Fruit fly (Drosophila melanogaster) whole organism, embryonic: ENCODE results near the gene CG45061.

ENCODE experiments used
- Bgb ChIP-seq: fragments of 200-800 bp; sonication (Bioruptor generic); IDR thresholded peaks from 2 replicates; pipeline ENCODE4 v1.3.6; 2022; ENCODE audit warnings: missing biosample characterization, missing genetic modification characterization; ENCODE audit not compliant: partially characterized antibody
- CG10366 ChIP-seq: fragments of 200-800 bp; sonication (Bioruptor generic); IDR thresholded peaks from 2 replicates; pipeline ENCODE4 v1.3.6; 2022; ENCODE audit warnings: missing biosample characterization, missing genetic modification characterization
- CG11560 ChIP-seq: fragments of 200-800 bp; sonication (Bioruptor generic); IDR thresholded peaks from 3 replicates; pipeline ENCODE4 v1.3.6; 2022; ENCODE audit warnings: missing biosample characterization, missing genetic modification characterization
- CG11695 ChIP-seq: fragments of 200-800 bp; sonication (Bioruptor generic); IDR thresholded peaks from 3 replicates; pipeline ENCODE4 v1.3.6; 2022; ENCODE audit warnings: missing biosample characterization, missing genetic modification characterization
- CG11696 ChIP-seq: fragments of 200-800 bp; sonication (Bioruptor generic); IDR thresholded peaks from 2 replicates; pipeline ENCODE4 v1.3.6; 2022; ENCODE audit warnings: missing biosample characterization, missing genetic modification characterization
- CG14965 ChIP-seq: fragments of 200-800 bp; sonication (Bioruptor generic); optimal IDR thresholded peaks from 2 replicates; lab custom pipeline; 2016; ENCODE audit warnings: missing biosample characterization, missing genetic modification characterization, borderline replicate concordance
- CG16779 ChIP-seq: fragments of 200-800 bp; sonication (Bioruptor generic); IDR thresholded peaks from 2 replicates; pipeline ENCODE4 v1.3.6; 2022; ENCODE audit warnings: missing biosample characterization, missing genetic modification characterization
- CG17802 ChIP-seq: fragments of 200-800 bp; sonication (Bioruptor generic); optimal IDR thresholded peaks from 2 replicates; lab custom pipeline; 2018; ENCODE audit warnings: missing biosample characterization, mild to moderate bottlenecking, missing genetic modification characterization, moderate library complexity
- CG18011 ChIP-seq: fragments of 200-800 bp; sonication (Bioruptor generic); optimal IDR thresholded peaks from 2 replicates; lab custom pipeline; 2017; ENCODE audit warnings: missing biosample characterization, missing genetic modification characterization, mild to moderate bottlenecking, moderate library complexity, missing genotype
- CG2120 ChIP-seq: fragments of 200-800 bp; sonication (Bioruptor generic); optimal IDR thresholded peaks from 3 replicates; lab custom pipeline; 2016; ENCODE audit warnings: missing biosample characterization, missing genetic modification characterization
- CG2202 ChIP-seq: fragments of 200-800 bp; sonication (Bioruptor generic); optimal IDR thresholded peaks from 2 replicates; lab custom pipeline; 2018; ENCODE audit warnings: missing biosample characterization, mild to moderate bottlenecking, missing genetic modification characterization
- CG2712 ChIP-seq: fragments of 200-800 bp; optimal IDR thresholded peaks from 3 replicates; lab custom pipeline; 2019; ENCODE audit warnings: missing biosample characterization, mild to moderate bottlenecking, missing genetic modification characterization, moderate library complexity
- CG3163 ChIP-seq: fragments of 200-800 bp; sonication (Bioruptor generic); optimal IDR thresholded peaks from 3 replicates; lab custom pipeline; 2016; ENCODE audit warnings: missing biosample characterization, missing genetic modification characterization
- CG32532 ChIP-seq: fragments of 200-800 bp; sonication (Bioruptor generic); IDR thresholded peaks from 2 replicates; pipeline ENCODE4 v1.3.6; 2022; ENCODE audit warnings: missing biosample characterization, missing genetic modification characterization
- CG3281 ChIP-seq: fragments of 200-800 bp; sonication (Bioruptor generic); optimal IDR thresholded peaks from 3 replicates; lab custom pipeline; 2017; ENCODE audit warnings: missing biosample characterization, mild to moderate bottlenecking, missing genetic modification characterization
- CG34422 ChIP-seq: fragments of 200-800 bp; sonication (Bioruptor generic); IDR thresholded peaks from 3 replicates; pipeline ENCODE4 v1.3.6; 2022; ENCODE audit warnings: missing biosample characterization, missing genetic modification characterization
- CG4424 ChIP-seq: fragments of 200-800 bp; sonication (Bioruptor generic); optimal IDR thresholded peaks from 3 replicates; lab custom pipeline; 2016; ENCODE audit warnings: missing biosample characterization, missing genetic modification characterization
- CG4854 ChIP-seq: fragments of 200-800 bp; sonication (Bioruptor generic); optimal IDR thresholded peaks from 2 replicates; lab custom pipeline; 2016; ENCODE audit warnings: missing biosample characterization, missing genetic modification characterization, inconsistent platforms
- CG6854 ChIP-seq: fragments of 200-800 bp; sonication (Bioruptor generic); optimal IDR thresholded peaks from 3 replicates; lab custom pipeline; 2017; ENCODE audit warnings: missing biosample characterization, mild to moderate bottlenecking, missing genetic modification characterization
- CG7928 ChIP-seq: fragments of 200-800 bp; sonication (Bioruptor generic); optimal IDR thresholded peaks from 2 replicates; lab custom pipeline; 2017; ENCODE audit warnings: missing biosample characterization, mild to moderate bottlenecking, missing genetic modification characterization
- ERR ChIP-seq: fragments of 200-800 bp; sonication (Bioruptor generic); optimal IDR thresholded peaks from 2 replicates; lab custom pipeline; 2016; ENCODE audit warnings: missing biosample characterization, missing genetic modification characterization
- Eip74EF ChIP-seq, 2 experiments: fragments of 200-800 bp in 1 of 2; fragments of >200 bp in 1 of 2; sonication (Bioruptor generic) in 1 of 2; optimal IDR thresholded peaks; 2 replicates each; lab custom pipeline; 2017 to 2019; ENCODE audit warnings: missing biosample characterization in 2 of 2, missing genetic modification characterization in 2 of 2, mild to moderate bottlenecking in 1 of 2, moderate library complexity in 1 of 2
- Hand ChIP-seq: fragments of 200-800 bp; sonication (Bioruptor generic); optimal IDR thresholded peaks from 2 replicates; lab custom pipeline; 2017; ENCODE audit warnings: mild to moderate bottlenecking, missing biosample characterization, missing genetic modification reagents, missing genetic modification characterization
- Hsf ChIP-seq: fragments of 200-800 bp; sonication (Bioruptor generic); optimal IDR thresholded peaks from 3 replicates; lab custom pipeline; 2016; ENCODE audit warnings: missing biosample characterization, missing genetic modification characterization
- Oli ChIP-seq: fragments of 200-800 bp; sonication (Bioruptor generic); optimal IDR thresholded peaks from 2 replicates; lab custom pipeline; 2018; ENCODE audit warnings: missing biosample characterization, mild to moderate bottlenecking, missing genetic modification characterization, moderate library complexity
- Scr ChIP-seq: fragments of 200-800 bp; sonication (Bioruptor generic); IDR thresholded peaks from 2 replicates; pipeline ENCODE4 v1.3.6; 2022; ENCODE audit warnings: missing biosample characterization, missing genetic modification characterization; ENCODE audit not compliant: partially characterized antibody
- Sin3A ChIP-seq: fragments of >200 bp; optimal IDR thresholded peaks from 2 replicates; lab custom pipeline; 2018
- Sry-β ChIP-seq: fragments of 200-800 bp; sonication (Bioruptor generic); optimal IDR thresholded peaks from 2 replicates; lab custom pipeline; 2018; ENCODE audit warnings: missing biosample characterization, mild to moderate bottlenecking, missing genetic modification characterization, moderate library complexity
- Taf1 ChIP-seq: fragments of 200-800 bp; sonication (Bioruptor generic); IDR thresholded peaks from 2 replicates; pipeline ENCODE4 v1.3.6; 2022; ENCODE audit warnings: missing biosample characterization, missing genetic modification characterization
- Trl ChIP-seq, 3 experiments: fragments of >200 bp in 2 of 3; fragments of 200-800 bp in 1 of 3; sonication (Bioruptor generic) in 1 of 3; optimal IDR thresholded peaks; 2 replicates in 1 of 3; 3 replicates in 2 of 3; lab custom pipeline; 2016 to 2017; ENCODE audit warnings: missing biosample characterization in 1 of 3, missing genetic modification characterization in 1 of 3
- ac ChIP-seq: fragments of 200-800 bp; sonication (Bioruptor generic); optimal IDR thresholded peaks from 3 replicates; lab custom pipeline; 2017; ENCODE audit warnings: missing biosample characterization, mild to moderate bottlenecking, missing genetic modification characterization
- al ChIP-seq: fragments of 200-800 bp; sonication (Bioruptor generic); IDR thresholded peaks from 2 replicates; pipeline ENCODE4 v1.3.6; 2022; ENCODE audit warnings: missing biosample characterization, missing genetic modification characterization
- corto ChIP-seq: fragments of 200-800 bp; sonication (Bioruptor generic); optimal IDR thresholded peaks from 2 replicates; lab custom pipeline; 2016; ENCODE audit warnings: missing biosample characterization, mild to moderate bottlenecking, missing genetic modification characterization, moderate library complexity
- croc ChIP-seq: fragments of 200-800 bp; sonication (Bioruptor generic); conservative IDR thresholded peaks from 3 replicates; pipeline ENCODE4 v1.3.6; 2022; ENCODE audit warnings: missing biosample characterization, missing genetic modification characterization
- dimm ChIP-seq: fragments of 200-800 bp; sonication (Bioruptor generic); IDR thresholded peaks from 2 replicates; pipeline ENCODE4 v1.3.6; 2022; ENCODE audit warnings: missing biosample characterization, missing genetic modification characterization
- ems ChIP-seq: fragments of 200-800 bp; sonication (Bioruptor generic); optimal IDR thresholded peaks from 3 replicates; lab custom pipeline; 2016; ENCODE audit warnings: missing biosample characterization, missing genetic modification characterization
- esg ChIP-seq: fragments of 200-800 bp; sonication (Bioruptor generic); conservative IDR thresholded peaks from 2 replicates; pipeline ENCODE4 v1.3.6; 2022; ENCODE audit warnings: missing biosample characterization, missing genetic modification characterization
- gce ChIP-seq: fragments of 200-800 bp; sonication (Bioruptor generic); IDR thresholded peaks from 3 replicates; pipeline ENCODE4 v1.3.6; 2022; ENCODE audit warnings: missing biosample characterization, missing genetic modification characterization
- gfzf ChIP-seq: fragments of 200-800 bp; sonication (Bioruptor generic); optimal IDR thresholded peaks from 2 replicates; lab custom pipeline; 2016; ENCODE audit warnings: missing biosample characterization, mild to moderate bottlenecking, missing genetic modification characterization, moderate library complexity
- lilli ChIP-seq: fragments of 200-800 bp; sonication (Bioruptor generic); optimal IDR thresholded peaks from 3 replicates; lab custom pipeline; 2016; ENCODE audit warnings: missing biosample characterization, missing genetic modification characterization
- nom ChIP-seq: fragments of 200-800 bp; sonication (Bioruptor generic); optimal IDR thresholded peaks from 2 replicates; lab custom pipeline; 2017; ENCODE audit warnings: missing biosample characterization, missing genetic modification characterization, mild to moderate bottlenecking, moderate library complexity, missing genetic modification reagents
- odd ChIP-seq: fragments of 200-800 bp; sonication (Bioruptor generic); optimal IDR thresholded peaks from 2 replicates; lab custom pipeline; 2017; ENCODE audit warnings: missing biosample characterization, mild to moderate bottlenecking, missing genetic modification characterization
- pan ChIP-seq, 4 experiments: fragments of >200 bp in 3 of 4; fragments of 200-800 bp in 1 of 4; sonication (Bioruptor generic) in 1 of 4; optimal IDR thresholded peaks in 3 of 4; IDR thresholded peaks in 1 of 4; 2 replicates each; pipeline versions ENCODE4 v1.3.6 to Lab custom; 2017 to 2022; ENCODE audit warnings: missing biosample characterization in 2 of 4, missing genetic modification characterization in 2 of 4, mixed read lengths in 1 of 4
- salm ChIP-seq: fragments of 200-800 bp; sonication (Bioruptor generic); optimal IDR thresholded peaks from 2 replicates; lab custom pipeline; 2018; ENCODE audit warnings: missing biosample characterization, mild to moderate bottlenecking, missing genetic modification characterization
- sens ChIP-seq: fragments of 200-800 bp; sonication (Bioruptor generic); peaks from one replicate; lab custom pipeline; 2016; ENCODE audit warnings: missing biosample characterization, missing genetic modification characterization
- sens-2 ChIP-seq: fragments of 200-800 bp; sonication (Bioruptor generic); IDR thresholded peaks from 2 replicates; pipeline ENCODE4 v1.3.6; 2022; ENCODE audit warnings: missing biosample characterization, missing genetic modification characterization
- sob ChIP-seq: fragments of 200-800 bp; sonication (Bioruptor generic); IDR thresholded peaks from 2 replicates; pipeline ENCODE4 v1.3.6; 2022; ENCODE audit warnings: missing biosample characterization, missing genetic modification characterization
- ssp ChIP-seq: fragments of 200-800 bp; sonication (Bioruptor generic); IDR thresholded peaks from 2 replicates; pipeline ENCODE4 v1.3.6; 2022; ENCODE audit warnings: missing biosample characterization, missing genetic modification characterization
- stc ChIP-seq: fragments of 200-800 bp; sonication (Bioruptor generic); IDR thresholded peaks from 2 replicates; pipeline ENCODE4 v1.3.6; 2022; ENCODE audit warnings: missing biosample characterization, missing genetic modification characterization
- wek ChIP-seq: fragments of 200-800 bp; sonication (Bioruptor generic); optimal IDR thresholded peaks from 3 replicates; lab custom pipeline; 2018; ENCODE audit warnings: missing biosample characterization, mild to moderate bottlenecking, missing genetic modification characterization, moderate library complexity

The CG45061 gene

DNA sequence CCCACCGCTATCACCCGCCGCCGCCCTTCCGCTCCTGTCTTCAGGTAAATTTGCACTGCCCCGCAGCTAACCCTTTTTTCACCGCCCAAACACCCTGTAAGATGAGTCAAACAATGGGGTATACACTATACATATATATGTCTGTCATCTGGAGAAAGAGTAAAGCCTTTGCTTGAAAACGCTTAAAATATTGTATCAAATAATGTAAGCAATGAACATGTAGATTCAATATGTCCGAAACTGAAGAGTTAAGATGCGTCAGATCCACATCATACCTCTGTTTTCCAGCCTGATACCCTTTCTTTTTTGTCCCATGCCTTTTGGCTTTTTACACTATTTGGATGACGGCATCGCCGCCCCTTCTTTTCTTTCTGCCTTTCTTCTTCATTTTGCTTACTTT is 21.3 kb upstream of the CG45061 start:
- no peak for TF ChIP-seq pan (optimal IDR thresholded peaks at IDR 0.05; lab: Kevin White, UChicago)
- peak in 1 of 2 experiments; percentile 69 for TF ChIP-seq pan (GFP tag; optimal IDR thresholded peaks at IDR 0.05 in 1 of 2, IDR thresholded peaks at IDR 0.05 in 1 of 2)
- no peak for TF ChIP-seq CG3281 (GFP tag; lab: Kevin White, UChicago)
- no peak for TF ChIP-seq ERR (GFP tag; lab: Kevin White, UChicago)
- peak; percentile 34 for TF ChIP-seq Oli (tag; lab: Kevin White, UChicago)
- no peak for TF ChIP-seq salm
- no peak for TF ChIP-seq wek (GFP tag; lab: Kevin White, UChicago)
- no peak for TF ChIP-seq ac (GFP tag; lab: Kevin White, UChicago)
- no peak for TF ChIP-seq stc
- TF ChIP-seq CG11695 (GFP tag; lab: Robert Waterston, UW), result no peak
- TF ChIP-seq Eip74EF (GFP tag; optimal IDR thresholded peaks at IDR 0.05; lab: Kevin White, UChicago), result no peak
- peak; percentile 45 for TF ChIP-seq CG2120
- peak; percentile 29; the same call in 1 of the 2 replicates for TF ChIP-seq CG32532 (GFP tag; lab: Robert Waterston, UW)
- 0 out of 3 replicates have a peak, but pooled peaks have one; percentile 30 for TF ChIP-seq gce (GFP tag; lab: Robert Waterston, UW)
- no peak for TF ChIP-seq Scr (GFP tag; lab: Robert Waterston, UW)
- no peak for TF ChIP-seq Bgb (GFP tag; lab: Robert Waterston, UW)
- TF ChIP-seq CG2202 (tag; lab: Kevin White, UChicago), result no peak
- no peak for TF ChIP-seq ems
- no peak for TF ChIP-seq CG16779
- TF ChIP-seq CG34422, result no peak; the same call in 2 of the 3 replicates
- peak; percentile 10 for TF ChIP-seq CG4424 (GFP tag; lab: Kevin White, UChicago)
- peak; percentile 55 for TF ChIP-seq sob (GFP tag; lab: Robert Waterston, UW)
- no peak for TF ChIP-seq CG17802 (tag; lab: Kevin White, UChicago)
- no peak for TF ChIP-seq CG11696 (GFP tag; lab: Robert Waterston, UW)
- TF ChIP-seq odd, result no peak
- TF ChIP-seq CG2712 (tag; lab: Kevin White, UChicago), result peak; percentile 40
- no peak for TF ChIP-seq CG3163 (GFP tag; lab: Kevin White, UChicago)
- no peak for TF ChIP-seq CG4854 (GFP tag; lab: Kevin White, UChicago)
- TF ChIP-seq Hsf (GFP tag; lab: Kevin White, UChicago), result no peak
- TF ChIP-seq gfzf (GFP tag; lab: Kevin White, UChicago), result no peak
- no peak for TF ChIP-seq CG18011 (GFP tag; lab: Kevin White, UChicago)
- no peak for TF ChIP-seq croc
- TF ChIP-seq dimm, result 0 out of 2 replicates have a peak, but pooled peaks have one; percentile 30
- TF ChIP-seq ssp (GFP tag; lab: Robert Waterston, UW), result peak; percentile 34; the same call in 1 of the 2 replicates
- TF ChIP-seq Taf1, result no peak
- no peak for TF ChIP-seq nom (GFP tag; lab: Kevin White, UChicago)
- TF ChIP-seq sens-2 (GFP tag; lab: Robert Waterston, UW), result peak; percentile 46; the same call in 1 of the 2 replicates
- TF ChIP-seq corto (GFP tag; lab: Kevin White, UChicago), result no peak
- peak; percentile 48 for TF ChIP-seq esg (GFP tag; lab: Robert Waterston, UW)
- no peak for TF ChIP-seq Sry-β (GFP tag; lab: Kevin White, UChicago)
- peak; percentile 23 for TF ChIP-seq lilli (GFP tag; lab: Kevin White, UChicago)
- peak; percentile 34; the same call in 1 of the 2 replicates for TF ChIP-seq CG10366
- 0 out of 2 replicates have a peak, but pooled peaks have one; percentile 30 for TF ChIP-seq al (GFP tag; lab: Robert Waterston, UW)
- TF ChIP-seq Hand, result no peak
- TF ChIP-seq CG14965 (GFP tag; lab: Kevin White, UChicago), result no peak
- no peak for TF ChIP-seq CG6854 (GFP tag; lab: Kevin White, UChicago)
- TF ChIP-seq CG7928 (GFP tag; lab: Kevin White, UChicago), result no peak
- TF ChIP-seq CG11560 (tag; lab: Robert Waterston, UW), result no peak
- TF ChIP-seq sens, result peak; percentile 66
- no peak for TF ChIP-seq Sin3A
- no peak for TF ChIP-seq Trl (optimal IDR thresholded peaks at IDR 0.05; lab: Kevin White, UChicago)
- TF ChIP-seq Trl (GFP tag; optimal IDR thresholded peaks at IDR 0.05; lab: Kevin White, UChicago), result no peak
